Worm (Caenorhabditis elegans): ENCODE results near the gene Y54G2A.37.
A peak's percentile ranks its signal among the peaks of the same experiment; 100 is the strongest.

Y54G2A.37 gene

DNA sequence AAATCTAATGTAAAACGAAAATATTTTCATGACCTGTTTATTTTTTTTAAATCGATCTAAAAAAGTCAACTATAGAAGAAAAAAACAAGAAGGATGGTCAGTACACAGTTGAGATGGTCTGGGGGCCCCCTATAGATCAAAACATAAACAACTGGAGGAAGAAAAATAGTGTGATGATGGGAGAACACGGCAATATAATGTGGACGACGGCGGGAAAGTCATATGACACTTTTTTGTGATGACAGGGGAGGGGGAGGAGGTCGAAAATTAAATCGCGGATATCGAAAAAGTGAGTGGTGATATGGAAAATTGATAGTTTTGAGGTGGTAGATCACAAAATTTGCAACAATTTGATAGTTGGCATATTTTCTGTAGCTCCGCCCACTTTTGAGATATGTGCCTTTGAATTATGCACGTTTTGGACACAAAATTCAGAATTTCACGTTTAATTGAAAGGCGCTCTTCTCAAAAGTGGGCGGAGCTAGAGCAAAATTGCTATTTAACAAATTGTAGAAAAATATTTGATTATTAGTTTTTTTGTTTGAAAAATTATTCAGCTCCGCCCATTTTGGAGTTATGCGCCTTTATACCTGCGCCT is 47.0 kb upstream of the Y54G2A.37 start:
- peak; percentile 76 for TF ChIP-seq nhr-85 (tag)
- no peak for TF ChIP-seq egl-13 (tag; optimal IDR thresholded peaks at IDR 0.05)
- TF ChIP-seq unc-62 (GFP tag; optimal IDR thresholded peaks at IDR 0.05) = no peak
- TF ChIP-seq dpl-1 (GFP tag; optimal IDR thresholded peaks at IDR 0.05) = peak in 2 of 3 experiments; percentile 3 to 22
- TF ChIP-seq mab-9 (GFP tag; IDR thresholded peaks at IDR 0.05) = no peak
- peak; percentile 14 for TF ChIP-seq pag-3 (tag; optimal IDR thresholded peaks at IDR 0.05; ENCODE audit: borderline replicate concordance, insufficient read depth)
- no peak for TF ChIP-seq ceh-88 (GFP tag; IDR thresholded peaks at IDR 0.05)
- peak; percentile 86 for TF ChIP-seq blmp-1 (tag; optimal IDR thresholded peaks at IDR 0.05)
- TF ChIP-seq nhr-47 (tag; optimal IDR thresholded peaks at IDR 0.05) = peak; percentile 42
- no peak for TF ChIP-seq nhr-28 (tag; optimal IDR thresholded peaks at IDR 0.05)
- TF ChIP-seq ces-1 (GFP tag; optimal IDR thresholded peaks at IDR 0.05) = no peak
- no peak for TF ChIP-seq efl-1 (optimal IDR thresholded peaks at IDR 0.05)
- TF ChIP-seq efl-1 (GFP tag; optimal IDR thresholded peaks at IDR 0.05 in 1 of 2) = peak; percentile 11 to 64
- peak; percentile 57 for TF ChIP-seq nhr-20 (tag; optimal IDR thresholded peaks at IDR 0.05)
- TF ChIP-seq nhr-19 (GFP tag; conservative IDR thresholded peaks at IDR 0.05) = peak; percentile 12
- TF ChIP-seq nhr-71 (tag; optimal IDR thresholded peaks at IDR 0.05) = peak; percentile 77
- TF ChIP-seq fos-1 (tag; optimal IDR thresholded peaks at IDR 0.05) = no peak
- no peak for TF ChIP-seq nhr-237 (tag; optimal IDR thresholded peaks at IDR 0.05)
- TF ChIP-seq lir-3 (tag; optimal IDR thresholded peaks at IDR 0.05; ENCODE audit: poor library complexity) = no peak
- TF ChIP-seq egl-27 (tag; optimal IDR thresholded peaks at IDR 0.05) = no peak
- no peak for TF ChIP-seq fkh-4 (tag; optimal IDR thresholded peaks at IDR 0.05; ENCODE audit: borderline replicate concordance)
- peak; percentile 8 for TF ChIP-seq sup-37 (GFP tag; optimal IDR thresholded peaks at IDR 0.05)
- no peak for TF ChIP-seq dsc-1 (tag; optimal IDR thresholded peaks at IDR 0.05)
- TF ChIP-seq ama-1 (optimal IDR thresholded peaks at IDR 0.05) = peak; percentile 73
- no peak for TF ChIP-seq hpl-2 (GFP tag; optimal IDR thresholded peaks at IDR 0.05)
- peak in 1 of 2 experiments; percentile 17 for TF ChIP-seq lsy-2 (tag; optimal IDR thresholded peaks at IDR 0.05)
- peak; percentile 72 for TF ChIP-seq lin-14 (GFP tag; optimal IDR thresholded peaks at IDR 0.05)
- TF ChIP-seq efl-3 (GFP tag; optimal IDR thresholded peaks at IDR 0.05) = no peak
- TF ChIP-seq F16B12.6 (tag; optimal IDR thresholded peaks at IDR 0.05) = no peak
- TF ChIP-seq vab-15 (tag; optimal IDR thresholded peaks at IDR 0.05) = no peak
- no peak for TF ChIP-seq ceh-90 (tag; optimal IDR thresholded peaks at IDR 0.05)
- TF ChIP-seq zip-4 (GFP tag; optimal IDR thresholded peaks at IDR 0.05) = no peak
- no peak for TF ChIP-seq ztf-11 (tag; optimal IDR thresholded peaks at IDR 0.05)
- TF ChIP-seq elt-3 (tag; optimal IDR thresholded peaks at IDR 0.05) = peak in 2 of 6 experiments; percentile 23 to 64
- TF ChIP-seq ets-5 (GFP tag; IDR thresholded peaks at IDR 0.05) = no peak
- no peak for TF ChIP-seq ceh-82 (tag; optimal IDR thresholded peaks at IDR 0.05)
- TF ChIP-seq swsn-7 (tag; optimal IDR thresholded peaks at IDR 0.05) = peak; percentile 19
- no peak for TF ChIP-seq nhr-12 (tag; optimal IDR thresholded peaks at IDR 0.05)
- peak; percentile 75 for TF ChIP-seq mep-1 (tag; optimal IDR thresholded peaks at IDR 0.05)
- no peak for TF ChIP-seq C34B4.2 (tag; optimal IDR thresholded peaks at IDR 0.05)
- no peak for TF ChIP-seq hlh-17 (GFP tag; optimal IDR thresholded peaks at IDR 0.05; ENCODE audit: borderline replicate concordance)
- peak; percentile 30 for TF ChIP-seq nhr-90 (tag; optimal IDR thresholded peaks at IDR 0.05; ENCODE audit: poor library complexity)
- TF ChIP-seq snu-23 (GFP tag; optimal IDR thresholded peaks at IDR 0.05) = peak; percentile 56
- no peak for TF ChIP-seq hlh-4 (tag; optimal IDR thresholded peaks at IDR 0.05)
- peak; percentile 28 for TF ChIP-seq C16A3.4 (tag; optimal IDR thresholded peaks at IDR 0.05)
- TF ChIP-seq C04F5.9 (tag; optimal IDR thresholded peaks at IDR 0.05) = no peak
- peak in 1 of 2 experiments; percentile 25 for TF ChIP-seq mdl-1 (tag; optimal IDR thresholded peaks at IDR 0.05)
- no peak for TF ChIP-seq sox-4 (tag; optimal IDR thresholded peaks at IDR 0.05)
- TF ChIP-seq tbx-2 (tag; optimal IDR thresholded peaks at IDR 0.05) = peak; percentile 30
- TF ChIP-seq ztf-4 (tag; optimal IDR thresholded peaks at IDR 0.05) = no peak
- peak; percentile 22 for TF ChIP-seq rnt-1 (tag; optimal IDR thresholded peaks at IDR 0.05)
- TF ChIP-seq lin-35 (GFP tag; optimal IDR thresholded peaks at IDR 0.05) = peak in 1 of 2 experiments; percentile 39

All from whole organism, L1 larva.